Fruit fly (Drosophila melanogaster) whole organism, pupa: ENCODE measurements around the gene Dr.

Source experiments
- CG10348 ChIP-seq: fragments of 200-800 bp; sonication (Bioruptor generic); IDR thresholded peaks from 2 replicates; pipeline ENCODE4 v1.3.6; 2022; ENCODE audit warnings: missing biosample characterization, missing genetic modification characterization
- CG17806 ChIP-seq: fragments of 200-800 bp; sonication (Bioruptor generic); optimal IDR thresholded peaks from 2 replicates; lab custom pipeline; 2018; ENCODE audit warnings: missing biosample characterization, mild to moderate bottlenecking, missing genetic modification characterization, moderate library complexity
- EcR ChIP-seq: fragments of 200-800 bp; sonication (Bioruptor generic); optimal IDR thresholded peaks from 3 replicates; lab custom pipeline; 2019; ENCODE audit warnings: missing biosample characterization, missing genetic modification characterization, mild to moderate bottlenecking, moderate library complexity, missing genetic modification reagents
- Pif1B ChIP-seq: fragments of 200-800 bp; sonication (Bioruptor generic); optimal IDR thresholded peaks from 3 replicates; lab custom pipeline; 2016; ENCODE audit warnings: missing biosample characterization, missing genetic modification characterization
- fd96Ca ChIP-seq: fragments of 200-800 bp; sonication (Bioruptor generic); IDR thresholded peaks from 3 replicates; pipeline ENCODE4 v1.3.6; 2022; ENCODE audit warnings: missing biosample characterization, missing genetic modification characterization

dm6 chr3R:29511472-29511871 lies 44.7 kb upstream of the Dr start:
- no peak for TF ChIP-seq EcR (GFP tag; lab: Kevin White, UChicago)
- no peak for TF ChIP-seq Pif1B (GFP tag; lab: Kevin White, UChicago)
- TF ChIP-seq CG17806, result no peak
- no peak for TF ChIP-seq CG10348 (GFP tag; lab: Robert Waterston, UW)
- TF ChIP-seq fd96Ca (GFP tag; lab: Robert Waterston, UW), result no peak
